Worm (Caenorhabditis elegans) whole organism, L4 larva: ENCODE data around the gene C10G8.2.

ENCODE experiments used
- daf-12 ChIP-seq: fragments of 150-350 bp; optimal IDR thresholded peaks from 2 replicates; lab custom pipeline; 2014; ENCODE audit warnings: missing biosample characterization, missing genetic modification reagents, missing genetic modification characterization
- nhr-76 ChIP-seq: fragments of 150-350 bp; optimal IDR thresholded peaks from 2 replicates; lab custom pipeline; 2014; ENCODE audit warnings: missing biosample characterization, missing genetic modification characterization
- pqm-1 ChIP-seq: sonication (generic microtip); optimal IDR thresholded peaks from 2 replicates; lab custom pipeline; 2017; ENCODE audit warnings: missing biosample characterization, missing genetic modification characterization
- skn-1 ChIP-seq: fragments of 150-350 bp; optimal IDR thresholded peaks from 2 replicates; lab custom pipeline; 2014; ENCODE audit warnings: missing biosample characterization, missing genetic modification characterization
- snpc-4 ChIP-seq: fragments of 150-350 bp; optimal IDR thresholded peaks from 2 replicates; lab custom pipeline; 2014; ENCODE audit warnings: missing biosample characterization, missing genetic modification characterization

DNA sequence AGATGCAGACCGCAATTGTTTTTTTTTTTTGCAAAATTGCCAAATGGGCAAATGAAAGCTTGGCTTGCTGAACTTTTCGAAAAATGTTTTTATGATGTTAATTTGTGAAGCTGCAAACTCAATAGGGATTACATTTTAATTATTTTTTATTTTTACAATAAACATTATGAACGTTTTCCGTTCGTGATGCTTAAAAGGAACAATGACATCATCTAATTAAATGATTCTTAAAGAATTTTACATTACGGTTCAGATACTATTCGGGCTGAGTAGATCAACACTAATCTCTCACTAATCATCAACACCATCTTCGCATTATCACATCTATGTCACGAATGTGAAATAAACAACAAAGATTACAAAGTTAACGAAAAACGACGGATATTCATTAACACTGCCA is 1.8 kb upstream of the C10G8.2 start, which contains the start of gene C10G8.3:
- no peak for TF ChIP-seq daf-12 (tag; lab: Kevin White, UChicago)
- TF ChIP-seq nhr-76, result no peak
- TF ChIP-seq pqm-1 (tag; lab: Kevin White, UChicago), result no peak
- TF ChIP-seq snpc-4 (tag; lab: Kevin White, UChicago), result no peak
- no peak for TF ChIP-seq skn-1 (tag; lab: Kevin White, UChicago)
